Worm (Caenorhabditis elegans) whole organism, early embryonic: ENCODE results near the gene srb-13.

Experiments used
- aly-1 ChIP-seq: sonication (generic microtip); optimal IDR thresholded peaks from 2 replicates; lab custom pipeline; 2016; ENCODE audit warnings: missing genetic modification characterization, missing compliant biosample characterization
- ama-1 ChIP-seq: fragments of 150-350 bp; optimal IDR thresholded peaks from 2 replicates; lab custom pipeline; 2014
- ceh-13 ChIP-seq: fragments of 200-800 bp; sonication (Bioruptor generic); optimal IDR thresholded peaks from 2 replicates; lab custom pipeline; 2018; ENCODE audit warnings: mild to moderate bottlenecking, missing genetic modification characterization, missing compliant biosample characterization
- ceh-36 ChIP-seq: sonication (generic microtip); optimal IDR thresholded peaks from 2 replicates; lab custom pipeline; 2016; ENCODE audit warnings: missing genetic modification characterization, inconsistent platforms, missing compliant biosample characterization
- ets-7 ChIP-seq: sonication (generic microtip); optimal IDR thresholded peaks from 2 replicates; lab custom pipeline; 2016; ENCODE audit warnings: missing genotype, missing genetic modification characterization, missing compliant biosample characterization
- flt-1 ChIP-seq: fragments of 200-800 bp; sonication (Bioruptor generic); IDR thresholded peaks from 2 replicates; pipeline ENCODE4 v1.3.6; 2022; ENCODE audit warnings: missing genetic modification characterization, missing compliant biosample characterization
- hmbx-1 ChIP-seq: sonication (generic microtip); optimal IDR thresholded peaks from 2 replicates; lab custom pipeline; 2016; ENCODE audit warnings: mild to moderate bottlenecking, missing genetic modification characterization, missing compliant biosample characterization
- hmg-4 ChIP-seq: fragments of 200-800 bp; sonication (Bioruptor generic); optimal IDR thresholded peaks from 2 replicates; lab custom pipeline; 2018; ENCODE audit warnings: mild to moderate bottlenecking, missing genetic modification characterization, missing compliant biosample characterization
- pes-1 ChIP-seq: fragments of 200-800 bp; sonication (Bioruptor generic); IDR thresholded peaks from 2 replicates; pipeline ENCODE4 v1.3.6; 2022; ENCODE audit warnings: missing genetic modification reagents, missing genetic modification characterization, missing compliant biosample characterization
- scrt-1 ChIP-seq: fragments of 200-800 bp; sonication (Bioruptor generic); IDR thresholded peaks from 2 replicates; pipeline ENCODE4 v1.3.6; 2022; ENCODE audit warnings: missing genetic modification characterization, missing compliant biosample characterization
- sea-1 ChIP-seq: fragments of 200-800 bp; sonication (Bioruptor generic); conservative IDR thresholded peaks from 2 replicates; pipeline ENCODE4 v1.3.6; 2022; ENCODE audit warnings: missing genetic modification characterization, missing compliant biosample characterization
- tbx-11 ChIP-seq: fragments of 200-800 bp; sonication (Bioruptor generic); IDR thresholded peaks from 2 replicates; pipeline ENCODE4 v1.3.6; 2022; ENCODE audit warnings: missing genetic modification characterization, missing compliant biosample characterization
- tra-4 ChIP-seq: sonication (generic microtip); optimal IDR thresholded peaks from 2 replicates; lab custom pipeline; 2017; ENCODE audit warnings: missing genetic modification characterization, missing compliant biosample characterization

ce11 chrII:5136296-5136767 is 21.1 kb downstream of the srb-13 start, which contains the start of gene F58A6.2:
- TF ChIP-seq ama-1 (lab: Kevin White, UChicago): no peak
- TF ChIP-seq ceh-36 (tag; lab: Kevin White, UChicago): no peak
- no peak for TF ChIP-seq aly-1
- no peak for TF ChIP-seq ceh-13 (GFP tag; lab: Kevin White, UChicago)
- no peak for TF ChIP-seq tra-4 (tag; lab: Kevin White, UChicago)
- TF ChIP-seq tbx-11 (GFP tag; lab: Robert Waterston, UW): no peak
- TF ChIP-seq sea-1 (GFP tag; lab: Robert Waterston, UW): no peak
- no peak for TF ChIP-seq pes-1
- TF ChIP-seq flt-1: no peak
- TF ChIP-seq ets-7 (tag; lab: Kevin White, UChicago): no peak
- no peak for TF ChIP-seq hmg-4 (GFP tag; lab: Kevin White, UChicago)
- TF ChIP-seq scrt-1 (GFP tag; lab: Robert Waterston, UW): no peak
- TF ChIP-seq hmbx-1: no peak
